Fruit fly (Drosophila melanogaster) whole organism, embryonic: ENCODE results near the gene Srp9.

ENCODE experiments used
- Abd-B ChIP-seq: fragments of 200-800 bp; sonication (Bioruptor generic); optimal IDR thresholded peaks from 2 replicates; lab custom pipeline; 2018; ENCODE audit warnings: missing biosample characterization, mild to moderate bottlenecking, missing genetic modification characterization, moderate library complexity
- Atf-2 ChIP-seq: fragments of 200-800 bp; sonication (Bioruptor generic); optimal IDR thresholded peaks from 2 replicates; lab custom pipeline; 2016; ENCODE audit warnings: missing biosample characterization, missing genetic modification characterization
- CG10209 ChIP-seq: fragments of 200-800 bp; sonication (Bioruptor generic); optimal IDR thresholded peaks from 3 replicates; lab custom pipeline; 2017; ENCODE audit warnings: missing biosample characterization, mild to moderate bottlenecking, missing genetic modification characterization, missing genetic modification reagents
- CG11560 ChIP-seq: fragments of 200-800 bp; sonication (Bioruptor generic); IDR thresholded peaks from 3 replicates; pipeline ENCODE4 v1.3.6; 2022; ENCODE audit warnings: missing biosample characterization, missing genetic modification characterization
- CG1603 ChIP-seq: fragments of 200-800 bp; sonication (Bioruptor generic); optimal IDR thresholded peaks from 2 replicates; lab custom pipeline; 2019; ENCODE audit warnings: missing biosample characterization, mild to moderate bottlenecking, missing genetic modification characterization, moderate library complexity
- CG1647 ChIP-seq: fragments of 200-800 bp; sonication (Bioruptor generic); optimal IDR thresholded peaks from 3 replicates; lab custom pipeline; 2016; ENCODE audit warnings: missing biosample characterization, missing genetic modification characterization
- CG16813 ChIP-seq: fragments of 200-800 bp; sonication (Bioruptor generic); IDR thresholded peaks from 3 replicates; pipeline ENCODE4 v1.3.6; 2022; ENCODE audit warnings: missing biosample characterization, missing genetic modification characterization; ENCODE audit not compliant: partially characterized antibody
- CG17385 ChIP-seq: fragments of 200-800 bp; sonication (Bioruptor generic); optimal IDR thresholded peaks from 3 replicates; lab custom pipeline; 2018; ENCODE audit warnings: missing biosample characterization, mild to moderate bottlenecking, missing genetic modification characterization
- CG18764 ChIP-seq: fragments of 200-800 bp; sonication (Bioruptor generic); optimal IDR thresholded peaks from 3 replicates; lab custom pipeline; 2016; ENCODE audit warnings: missing biosample characterization, missing genetic modification characterization
- CG2875 ChIP-seq: fragments of 200-800 bp; sonication (Bioruptor generic); optimal IDR thresholded peaks from 2 replicates; lab custom pipeline; 2017; ENCODE audit warnings: missing biosample characterization, mild to moderate bottlenecking, missing genetic modification characterization, missing genetic modification reagents
- CG31388 ChIP-seq: fragments of 200-800 bp; sonication (Bioruptor generic); optimal IDR thresholded peaks from 2 replicates; lab custom pipeline; 2016; ENCODE audit warnings: missing biosample characterization, missing genetic modification characterization
- CG3847 ChIP-seq: fragments of 200-800 bp; sonication (Bioruptor generic); IDR thresholded peaks from 2 replicates; pipeline ENCODE4 v1.3.6; 2022; ENCODE audit warnings: missing biosample characterization, missing genetic modification characterization
- CG4282 ChIP-seq: fragments of 200-800 bp; sonication (Bioruptor generic); optimal IDR thresholded peaks from 2 replicates; lab custom pipeline; 2016; ENCODE audit warnings: missing biosample characterization, missing genetic modification characterization
- CG6175 ChIP-seq: fragments of 200-800 bp; sonication (Bioruptor generic); IDR thresholded peaks from 3 replicates; pipeline ENCODE4 v1.3.6; 2022; ENCODE audit warnings: missing biosample characterization, missing genetic modification characterization
- CG7372 ChIP-seq: fragments of 200-800 bp; sonication (Bioruptor generic); IDR thresholded peaks from 2 replicates; pipeline ENCODE4 v1.3.6; 2022; ENCODE audit warnings: missing biosample characterization, missing genetic modification characterization
- CG8478 ChIP-seq: fragments of >200 bp; optimal IDR thresholded peaks from 2 replicates; lab custom pipeline; 2018
- CHES-1-like ChIP-seq: fragments of 200-800 bp; sonication (Bioruptor generic); optimal IDR thresholded peaks from 2 replicates; lab custom pipeline; 2016; ENCODE audit warnings: missing biosample characterization, missing genetic modification characterization
- Camta ChIP-seq: fragments of 200-800 bp; sonication (Bioruptor generic); optimal IDR thresholded peaks from 2 replicates; lab custom pipeline; 2016; ENCODE audit warnings: missing biosample characterization, missing genetic modification characterization
- D19A ChIP-seq: fragments of 200-800 bp; optimal IDR thresholded peaks from 3 replicates; lab custom pipeline; 2019; ENCODE audit warnings: missing biosample characterization, mild to moderate bottlenecking, missing genetic modification characterization, moderate library complexity
- Dbx ChIP-seq: fragments of 200-800 bp; sonication (Bioruptor generic); IDR thresholded peaks from 3 replicates; pipeline ENCODE4 v1.3.6; 2022; ENCODE audit warnings: missing biosample characterization, missing genetic modification characterization
- Dek ChIP-seq: fragments of 200-800 bp; sonication (Bioruptor generic); optimal IDR thresholded peaks from 3 replicates; lab custom pipeline; 2019; ENCODE audit warnings: missing biosample characterization, mild to moderate bottlenecking, missing genetic modification characterization, moderate library complexity
- Dfd ChIP-seq, 2 experiments: fragments of >200 bp; optimal IDR thresholded peaks; 2 replicates each; lab custom pipeline; 2017; ENCODE audit warnings: missing biosample characterization in 2 of 2, missing genetic modification characterization in 2 of 2
- E2f1 ChIP-seq: fragments of 200-800 bp; sonication (Bioruptor generic); IDR thresholded peaks from 2 replicates; pipeline ENCODE4 v1.3.6; 2022; ENCODE audit warnings: missing biosample characterization, missing genetic modification characterization
- Ets97D ChIP-seq: fragments of 200-800 bp; sonication (Bioruptor generic); optimal IDR thresholded peaks from 3 replicates; lab custom pipeline; 2016; ENCODE audit warnings: missing biosample characterization, missing genetic modification characterization
- Gsc ChIP-seq: fragments of 200-800 bp; sonication (Bioruptor generic); IDR thresholded peaks from 2 replicates; pipeline ENCODE4 v1.3.6; 2022; ENCODE audit warnings: missing biosample characterization, missing genetic modification characterization
- HHEX ChIP-seq: fragments of 200-800 bp; sonication (Bioruptor generic); optimal IDR thresholded peaks from 3 replicates; lab custom pipeline; 2017; ENCODE audit warnings: missing biosample characterization, mild to moderate bottlenecking, missing genetic modification characterization, missing genetic modification reagents
- HLH4C ChIP-seq: fragments of 200-800 bp; sonication (Bioruptor generic); IDR thresholded peaks from 3 replicates; pipeline ENCODE4 v1.3.6; 2022; ENCODE audit warnings: missing biosample characterization, missing genetic modification characterization; ENCODE audit not compliant: partially characterized antibody
- Hey ChIP-seq: fragments of 200-800 bp; sonication (Bioruptor generic); optimal IDR thresholded peaks from 3 replicates; lab custom pipeline; 2018; ENCODE audit warnings: missing biosample characterization, mild to moderate bottlenecking, missing genetic modification characterization
- Hr78 ChIP-seq, 2 experiments: fragments of 200-800 bp in 1 of 2; fragments of >200 bp in 1 of 2; sonication (Bioruptor generic) in 1 of 2; optimal IDR thresholded peaks; 2 replicates each; lab custom pipeline; 2017 to 2019; ENCODE audit warnings: missing biosample characterization in 2 of 2, missing genetic modification characterization in 2 of 2, mild to moderate bottlenecking in 1 of 2, moderate library complexity in 1 of 2
- Nf-YC ChIP-seq: fragments of 200-800 bp; optimal IDR thresholded peaks from 3 replicates; lab custom pipeline; 2019; ENCODE audit warnings: missing biosample characterization, mild to moderate bottlenecking, missing genetic modification characterization, moderate library complexity
- Rx ChIP-seq: fragments of 200-800 bp; sonication (Bioruptor generic); IDR thresholded peaks from 2 replicates; pipeline ENCODE4 v1.3.6; 2022; ENCODE audit warnings: missing biosample characterization, missing genetic modification characterization
- Sin3A ChIP-seq: fragments of >200 bp; optimal IDR thresholded peaks from 2 replicates; lab custom pipeline; 2018
- bowl ChIP-seq: fragments of 200-800 bp; sonication (Bioruptor generic); IDR thresholded peaks from 2 replicates; pipeline ENCODE4 v1.3.6; 2022; ENCODE audit warnings: missing biosample characterization, missing genetic modification characterization
- cwo ChIP-seq: fragments of 200-800 bp; sonication (Bioruptor generic); optimal IDR thresholded peaks from 3 replicates; lab custom pipeline; 2017; ENCODE audit warnings: missing biosample characterization, missing genetic modification characterization, mild to moderate bottlenecking, moderate library complexity, missing genetic modification reagents
- danr ChIP-seq: fragments of 200-800 bp; sonication (Bioruptor generic); IDR thresholded peaks from 2 replicates; pipeline ENCODE4 v1.3.6; 2022; ENCODE audit warnings: missing biosample characterization, missing genetic modification characterization
- en ChIP-seq: fragments of 200-800 bp; sonication (Bioruptor generic); optimal IDR thresholded peaks from 2 replicates; lab custom pipeline; 2016; ENCODE audit warnings: missing biosample characterization, missing genetic modification characterization
- esg ChIP-seq: fragments of 200-800 bp; sonication (Bioruptor generic); conservative IDR thresholded peaks from 2 replicates; pipeline ENCODE4 v1.3.6; 2022; ENCODE audit warnings: missing biosample characterization, missing genetic modification characterization
- hth ChIP-seq: fragments of >200 bp; optimal IDR thresholded peaks from 2 replicates; lab custom pipeline; 2017; ENCODE audit warnings: inconsistent platforms
- knrl ChIP-seq: fragments of 200-800 bp; sonication (Bioruptor generic); IDR thresholded peaks from 3 replicates; pipeline ENCODE4 v1.3.6; 2022; ENCODE audit warnings: missing biosample characterization, missing genetic modification characterization; ENCODE audit not compliant: partially characterized antibody
- org-1 ChIP-seq: fragments of 200-800 bp; sonication (Bioruptor generic); optimal IDR thresholded peaks from 2 replicates; lab custom pipeline; 2017; ENCODE audit warnings: missing biosample characterization, missing genetic modification characterization
- pita ChIP-seq: fragments of 200-800 bp; sonication (Bioruptor generic); optimal IDR thresholded peaks from 2 replicates; lab custom pipeline; 2017; ENCODE audit warnings: missing biosample characterization, mild to moderate bottlenecking, missing genetic modification characterization
- prd ChIP-seq, 3 experiments: fragments of >200 bp in 2 of 3; fragments of 200-800 bp in 1 of 3; sonication (Bioruptor generic) in 1 of 3; optimal IDR thresholded peaks in 2 of 3; IDR thresholded peaks in 1 of 3; 2 replicates in 2 of 3; 3 replicates in 1 of 3; pipeline versions ENCODE4 v1.3.6 to Lab custom; 2017 to 2022; ENCODE audit warnings: missing biosample characterization in 1 of 3, missing genetic modification characterization in 1 of 3
- psq ChIP-seq: fragments of 200-800 bp; sonication (Bioruptor generic); optimal IDR thresholded peaks from 2 replicates; lab custom pipeline; 2017; ENCODE audit warnings: missing biosample characterization, missing genetic modification characterization
- pzg ChIP-seq: fragments of 200-800 bp; sonication (Bioruptor generic); optimal IDR thresholded peaks from 3 replicates; lab custom pipeline; 2018; ENCODE audit warnings: missing biosample characterization, mild to moderate bottlenecking, missing genetic modification characterization, moderate library complexity
- schlank ChIP-seq: fragments of 200-800 bp; sonication (Bioruptor generic); optimal IDR thresholded peaks from 2 replicates; lab custom pipeline; 2018; ENCODE audit warnings: missing biosample characterization, mild to moderate bottlenecking, missing genetic modification characterization
- sna ChIP-seq: fragments of 200-800 bp; sonication (Bioruptor generic); IDR thresholded peaks from 2 replicates; pipeline ENCODE4 v1.3.6; 2022; ENCODE audit warnings: missing biosample characterization, missing genetic modification characterization; ENCODE audit not compliant: partially characterized antibody
- ttk ChIP-seq: fragments of 200-800 bp; sonication (Bioruptor generic); IDR thresholded peaks from 2 replicates; pipeline ENCODE4 v2.1.2; 2022; ENCODE audit warnings: missing biosample characterization, missing genetic modification characterization
- twi ChIP-seq: fragments of 200-800 bp; optimal IDR thresholded peaks from 2 replicates; lab custom pipeline; 2019; ENCODE audit warnings: missing biosample characterization, mild to moderate bottlenecking, missing genetic modification characterization, moderate library complexity
- unpg ChIP-seq: fragments of 200-800 bp; sonication (Bioruptor generic); optimal IDR thresholded peaks from 3 replicates; lab custom pipeline; 2018; ENCODE audit warnings: missing biosample characterization, mild to moderate bottlenecking, missing genetic modification characterization, moderate library complexity

The Srp9 gene

dm6 chr3L:7911765-7912556 is 24.2 kb upstream of the Srp9 start, which contains the start of the genes pbl and CG8281 (continued):
- TF ChIP-seq knrl (peak; percentile 63), CG8478 (lab: Kevin White, UChicago) (peak; percentile 44), CHES-1-like (GFP tag; lab: Kevin White, UChicago) (peak; percentile 47), CG18764 (GFP tag; lab: Kevin White, UChicago) (no peak), D19A (no peak), CG6175 (GFP tag; lab: Robert Waterston, UW) (no peak), HLH4C (GFP tag; lab: Robert Waterston, UW) (peak; percentile 66), CG11560 (tag; lab: Robert Waterston, UW) (0 out of 3 replicates have a peak, but pooled peaks have one; percentile 16), CG1603 (tag; lab: Kevin White, UChicago) (peak; percentile 40), CG4282 (GFP tag; lab: Kevin White, UChicago) (no peak), CG31388 (GFP tag; lab: Kevin White, UChicago) (no peak), esg (peak; percentile 46), CG1647 (GFP tag; lab: Kevin White, UChicago) (peak; percentile 32), Atf-2 (GFP tag; lab: Kevin White, UChicago) (no peak), HHEX (GFP tag; lab: Kevin White, UChicago) (no peak), E2f1 (peak; percentile 54), Dek (tag; lab: Kevin White, UChicago) (peak; percentile 27), org-1 (GFP tag; lab: Kevin White, UChicago) (no peak), pita (no peak), twi (tag; lab: Kevin White, UChicago) (no peak), Dbx (GFP tag; lab: Robert Waterston, UW) (0 out of 3 replicates have a peak, but pooled peaks have one; percentile 54), CG17385 (GFP tag; lab: Kevin White, UChicago) (peak; percentile 22), en (GFP tag; lab: Kevin White, UChicago) (no peak), unpg (peak; percentile 43), CG2875 (GFP tag; lab: Kevin White, UChicago) (no peak), bowl (GFP tag; lab: Robert Waterston, UW) (no peak), cwo (GFP tag; lab: Kevin White, UChicago) (peak; percentile 23), Sin3A (peak; percentile 83), CG10209 (peak; percentile 39), pzg (GFP tag; lab: Kevin White, UChicago) (peak; percentile 89), danr (no peak), CG7372 (GFP tag; lab: Robert Waterston, UW) (no peak), Hr78 (GFP tag; optimal IDR thresholded peaks at IDR 0.05; lab: Kevin White, UChicago) (no peak), Rx (GFP tag; lab: Robert Waterston, UW) (peak; percentile 45), sna (GFP tag; lab: Robert Waterston, UW) (peak; percentile 65), Abd-B (GFP tag; lab: Kevin White, UChicago) (peak; percentile 34), ttk (GFP tag; lab: Robert Waterston, UW) (no peak), Nf-YC (tag; lab: Kevin White, UChicago) (peak; percentile 50), schlank (no peak), Hey (tag; lab: Kevin White, UChicago) (no peak), Ets97D (GFP tag; lab: Kevin White, UChicago) (peak; percentile 62), Gsc (GFP tag; lab: Robert Waterston, UW) (no peak), Camta (GFP tag; lab: Kevin White, UChicago) (peak; percentile 24), CG3847 (peak; percentile 50; the same call in 1 of the 2 replicates), prd (optimal IDR thresholded peaks at IDR 0.05; lab: Kevin White, UChicago) (no peak), prd (GFP tag; IDR thresholded peaks at IDR 0.05; lab: Robert Waterston, UW) (peak; percentile 51; the same call in 1 of the 3 replicates), hth (lab: Kevin White, UChicago) (no peak), Dfd (GFP tag; optimal IDR thresholded peaks at IDR 0.05; lab: Kevin White, UChicago) (no peak), psq (no peak), CG16813 (GFP tag; lab: Robert Waterston, UW) (peak; percentile 75)
